Fruit fly (Drosophila melanogaster): ENCODE data around the gene Eip74EF.
A peak's percentile ranks its signal among the peaks of the same experiment; 100 is the strongest.

The Eip74EF gene

DNA sequence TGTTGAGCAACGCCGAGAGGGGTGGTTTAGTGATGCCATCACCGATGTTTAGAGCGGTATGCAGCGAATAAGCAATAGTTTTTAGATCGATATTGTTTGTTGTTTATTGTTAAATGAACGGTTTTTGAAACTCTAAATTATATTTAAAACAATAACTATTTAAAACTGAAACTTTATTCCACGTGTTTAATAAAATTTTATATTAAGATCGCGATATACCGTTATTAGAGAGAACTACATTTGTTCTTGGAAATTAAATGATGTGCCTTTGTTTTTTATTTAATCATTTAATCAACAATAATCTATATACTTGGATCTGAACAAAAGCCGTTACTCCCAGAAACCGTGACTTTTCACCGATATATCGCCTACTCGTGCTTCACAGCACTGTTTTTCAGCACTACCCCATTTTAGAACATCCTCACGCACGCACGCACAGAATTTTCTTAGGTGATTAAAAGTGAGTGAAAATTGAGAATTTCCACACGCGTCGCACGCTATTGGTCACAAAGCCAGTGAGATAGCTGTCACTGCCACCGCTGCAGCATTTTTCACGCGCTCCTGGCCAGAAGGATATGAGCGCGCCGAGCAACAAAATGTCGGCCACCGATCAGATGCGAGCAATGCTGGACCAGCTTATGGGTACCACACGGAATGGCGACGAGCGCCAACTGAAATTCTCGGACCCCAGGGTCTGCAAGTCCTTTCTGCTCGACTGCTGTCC lies 105.1 kb downstream of the Eip74EF start, which contains the start of the genes U4-U6-60K and CG7564 (continued):
- TF ChIP-seq CG31441 (GFP tag; IDR thresholded peaks at IDR 0.05) (peak; percentile 91), HLH4C (GFP tag; IDR thresholded peaks at IDR 0.05; ENCODE audit: partially characterized antibody) (peak; percentile 95), ems (GFP tag; optimal IDR thresholded peaks at IDR 0.05) (peak; percentile 50), oc (tag; optimal IDR thresholded peaks at IDR 0.05) (no peak), CG11456 (GFP tag; IDR thresholded peaks at IDR 0.05) (peak; percentile 61; the same call in 2 of the 3 replicates), NfI (GFP tag; optimal IDR thresholded peaks at IDR 0.05) (peak; percentile 64), CG4328 (GFP tag; optimal IDR thresholded peaks at IDR 0.05) (peak; percentile 46), CG2129 (GFP tag; IDR thresholded peaks at IDR 0.05; ENCODE audit: partially characterized antibody) (peak; percentile 78), CG1602 (GFP tag; optimal IDR thresholded peaks at IDR 0.05) (peak; percentile 61), vfl (GFP tag; optimal IDR thresholded peaks at IDR 0.05) (peak; percentile 57), Gsc (GFP tag; IDR thresholded peaks at IDR 0.05) (no peak), CG7271 (tag; optimal IDR thresholded peaks at IDR 0.05) (no peak), pum (GFP tag; optimal IDR thresholded peaks at IDR 0.05) (peak; percentile 20), CG6683 (GFP tag; optimal IDR thresholded peaks at IDR 0.05) (peak; percentile 37), Rx (GFP tag; IDR thresholded peaks at IDR 0.05) (no peak; the same call in 1 of the 2 replicates), CG11093 (GFP tag; IDR thresholded peaks at IDR 0.05) (no peak), CkIIα-i1 (GFP tag; IDR thresholded peaks at IDR 0.05) (no peak), salm (tag; optimal IDR thresholded peaks at IDR 0.05) (no peak), CG4282 (GFP tag; optimal IDR thresholded peaks at IDR 0.05) (peak; percentile 8), jigr1 (GFP tag; IDR thresholded peaks at IDR 0.05) (peak; percentile 24; the same call in 1 of the 3 replicates), Xbp1 (GFP tag; optimal IDR thresholded peaks at IDR 0.05) (peak; percentile 77), CG34422 (GFP tag; IDR thresholded peaks at IDR 0.05) (peak; percentile 33; the same call in 1 of the 3 replicates), CG18476 (GFP tag; optimal IDR thresholded peaks at IDR 0.05) (peak; percentile 61), TFAM (GFP tag; optimal IDR thresholded peaks at IDR 0.05) (no peak), grau (tag; optimal IDR thresholded peaks at IDR 0.05) (peak; percentile 61), CG5245 (GFP tag; optimal IDR thresholded peaks at IDR 0.05) (peak; percentile 8), kni (GFP tag; optimal IDR thresholded peaks at IDR 0.05) (peak; percentile 60), CG13624 (GFP tag; optimal IDR thresholded peaks at IDR 0.05) (peak; percentile 41), Abd-B (GFP tag; optimal IDR thresholded peaks at IDR 0.05) (peak; percentile 63), CG10209 (GFP tag; optimal IDR thresholded peaks at IDR 0.05) (peak; percentile 72), CG5180 (GFP tag; optimal IDR thresholded peaks at IDR 0.05) (no peak), Nf-YC (tag; optimal IDR thresholded peaks at IDR 0.05) (peak; percentile 67), bigmax (GFP tag; optimal IDR thresholded peaks at IDR 0.05) (no peak), CG10267 (tag; optimal IDR thresholded peaks at IDR 0.05) (peak; percentile 98), zen (tag; optimal IDR thresholded peaks at IDR 0.05) (peak; percentile 50), CG12744 (GFP tag; optimal IDR thresholded peaks at IDR 0.05) (peak; percentile 5), MBD-R2 (GFP tag; IDR thresholded peaks at IDR 0.05) (0 out of 2 replicates have a peak, but pooled peaks have one; percentile 27), CG2116 (GFP tag; optimal IDR thresholded peaks at IDR 0.05) (peak; percentile 62), CG4820 (GFP tag; optimal IDR thresholded peaks at IDR 0.05) (peak; percentile 51), CG7372 (GFP tag; IDR thresholded peaks at IDR 0.05) (peak; percentile 44; the same call in 1 of the 2 replicates), ranshi (GFP tag; IDR thresholded peaks at IDR 0.05) (peak; percentile 33; the same call in 1 of the 2 replicates), pho (GFP tag; optimal IDR thresholded peaks at IDR 0.05) (peak; percentile 60), ap (GFP tag; IDR thresholded peaks at IDR 0.05) (no peak), CG4360 (GFP tag; IDR thresholded peaks at IDR 0.05) (no peak; the same call in 1 of the 2 replicates), CrebB (tag; optimal IDR thresholded peaks at IDR 0.05) (no peak), Gug (GFP tag; IDR thresholded peaks at IDR 0.05) (peak; percentile 80; the same call in 3 of the 4 replicates), CG10979 (tag; optimal IDR thresholded peaks at IDR 0.05) (peak; percentile 32), CG16779 (GFP tag; IDR thresholded peaks at IDR 0.05) (no peak), Oli (tag; optimal IDR thresholded peaks at IDR 0.05) (peak; percentile 29)
